ENCODE assay signal across 2 worm cellular contexts in the genomic region with DNA sequence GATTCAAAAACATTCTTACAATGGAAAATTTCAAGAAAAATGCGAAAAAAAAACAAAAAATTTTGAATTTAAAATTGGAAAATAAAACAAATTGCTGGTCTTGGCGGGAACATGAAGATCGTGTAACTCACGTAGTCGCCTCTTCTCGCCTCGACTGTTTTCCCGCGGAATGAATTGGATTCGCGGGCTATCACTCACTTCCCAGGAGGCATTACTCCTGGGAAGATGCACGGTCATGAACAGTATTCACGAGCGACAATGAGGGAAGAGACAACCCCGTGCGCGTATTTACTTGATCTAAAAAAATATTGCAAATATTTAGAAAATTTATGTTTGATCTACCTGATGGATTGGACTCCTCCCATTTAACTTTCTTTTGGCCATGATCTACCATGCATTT.
A peak's percentile ranks its signal among the peaks of the same experiment; 100 is the strongest.
TF ChIP-seq lines count a peak whose summit lies in the region.

No protein-coding gene starts in this region.

TF ChIP-seq in whole organism, L4 larva, 104 proteins besides CTCF, POLR2A, EP300 and RAD21:
- TF ChIP-seq cey-2 (tag; optimal IDR thresholded peaks at IDR 0.05; lab: Kevin White, UChicago; ENCODE audit: borderline replicate concordance, insufficient read depth) (no peak), rbr-2 (tag; optimal IDR thresholded peaks at IDR 0.05; lab: Kevin White, UChicago) (no peak), aha-1 (tag; lab: Kevin White, UChicago) (peak; percentile 28), ces-1 (GFP tag; optimal IDR thresholded peaks at IDR 0.05; lab: Kevin White, UChicago) (no peak), ztf-11 (tag; optimal IDR thresholded peaks at IDR 0.05; lab: Kevin White, UChicago) (no peak), ceh-44 (GFP tag; IDR thresholded peaks at IDR 0.05; lab: Robert Waterston, UW) (no peak), T20F7.1 (GFP tag; optimal IDR thresholded peaks at IDR 0.05; lab: Kevin White, UChicago) (no peak), tag-97 (GFP tag; IDR thresholded peaks at IDR 0.05; lab: Robert Waterston, UW) (no peak)

TF ChIP-seq in whole organism, young adult, 124 proteins besides CTCF, POLR2A, EP300 and RAD21:
- TF ChIP-seq madf-8 (GFP tag; conservative IDR thresholded peaks at IDR 0.05; lab: Robert Waterston, UW) (peak; percentile 86), aptf-2 (GFP tag; conservative IDR thresholded peaks at IDR 0.05; lab: Robert Waterston, UW) (peak; percentile 100), xnd-1 (tag; optimal IDR thresholded peaks at IDR 0.05; lab: Kevin White, UChicago) (peak; percentile 67), D2030.7 (GFP tag; IDR thresholded peaks at IDR 0.05; lab: Robert Waterston, UW) (peak; percentile 52), nhr-179 (tag; optimal IDR thresholded peaks at IDR 0.05; lab: Kevin White, UChicago) (no peak), dpl-1 (GFP tag; optimal IDR thresholded peaks at IDR 0.05; lab: Kevin White, UChicago) (peak; percentile 19), C17E4.6 (GFP tag; IDR thresholded peaks at IDR 0.05; lab: Robert Waterston, UW) (no peak), ceh-91 (GFP tag; IDR thresholded peaks at IDR 0.05; lab: Robert Waterston, UW) (peak; percentile 44; the same call in 1 of the 2 replicates), mxl-1 (tag; optimal IDR thresholded peaks at IDR 0.05; lab: Kevin White, UChicago) (no peak), aptf-3 (GFP tag; IDR thresholded peaks at IDR 0.05; lab: Robert Waterston, UW) (peak; percentile 100), die-1 (tag; optimal IDR thresholded peaks at IDR 0.05; lab: Kevin White, UChicago) (peak; percentile 7), ekl-4 (GFP tag; IDR thresholded peaks at IDR 0.05; lab: Robert Waterston, UW) (no peak), madf-6 (GFP tag; IDR thresholded peaks at IDR 0.05; lab: Robert Waterston, UW) (peak; percentile 92), F22D6.2 (tag; optimal IDR thresholded peaks at IDR 0.05; lab: Kevin White, UChicago) (no peak), ceh-79 (tag; optimal IDR thresholded peaks at IDR 0.05; lab: Kevin White, UChicago) (no peak), hmg-1.2 (GFP tag; IDR thresholded peaks at IDR 0.05; lab: Robert Waterston, UW) (peak; percentile 35; the same call in 1 of the 2 replicates), lin-54 (GFP tag; optimal IDR thresholded peaks at IDR 0.05; lab: Kevin White, UChicago) (no peak), Y56A3A.18 (GFP tag; IDR thresholded peaks at IDR 0.05; lab: Robert Waterston, UW) (no peak), K12H6.12 (tag; optimal IDR thresholded peaks at IDR 0.05; lab: Kevin White, UChicago) (no peak), B0035.1 (tag; optimal IDR thresholded peaks at IDR 0.05; lab: Kevin White, UChicago) (no peak), lsl-1 (GFP tag; optimal IDR thresholded peaks at IDR 0.05; lab: Kevin White, UChicago) (peak; percentile 40), nhr-27 (tag; optimal IDR thresholded peaks at IDR 0.05; lab: Kevin White, UChicago) (no peak), hsf-1 (GFP tag; IDR thresholded peaks at IDR 0.05; lab: Robert Waterston, UW) (0 out of 2 replicates have a peak, but pooled peaks have one; percentile 11), F57A8.1 (GFP tag; optimal IDR thresholded peaks at IDR 0.05; lab: Kevin White, UChicago) (no peak), madf-3 (GFP tag; IDR thresholded peaks at IDR 0.05; lab: Robert Waterston, UW) (no peak), athp-1 (tag; optimal IDR thresholded peaks at IDR 0.05; lab: Kevin White, UChicago) (no peak), dox-1 (GFP tag; IDR thresholded peaks at IDR 0.05; lab: Robert Waterston, UW) (peak; percentile 61), efl-1 (GFP tag; optimal IDR thresholded peaks at IDR 0.05; lab: Kevin White, UChicago) (peak; percentile 85), nhr-90 (tag; optimal IDR thresholded peaks at IDR 0.05; lab: Kevin White, UChicago) (no peak), hlh-26 (GFP tag; conservative IDR thresholded peaks at IDR 0.05; lab: Robert Waterston, UW) (no peak), gei-17 (GFP tag; optimal IDR thresholded peaks at IDR 0.05; lab: Kevin White, UChicago) (no peak), mcd-1 (GFP tag; IDR thresholded peaks at IDR 0.05; lab: Robert Waterston, UW) (peak; percentile 39; the same call in 1 of the 2 replicates), ccch-3 (GFP tag; optimal IDR thresholded peaks at IDR 0.05; lab: Kevin White, UChicago) (no peak), rpc-1 (optimal IDR thresholded peaks at IDR 0.05; lab: Kevin White, UChicago) (no peak), rpc-1 (tag; optimal IDR thresholded peaks at IDR 0.05; lab: Kevin White, UChicago) (no peak), F33H1.4 (GFP tag; IDR thresholded peaks at IDR 0.05; lab: Robert Waterston, UW) (no peak; the same call in 1 of the 2 replicates)

Comparison
In these comparisons a context has a peak if more than half of its experiments do, and no peak if none do; other contexts are left out.
1. Of the 7 proteins assayed by ChIP-seq in both whole organism, young adult and whole organism, L4 larva: peak only in whole organism, young adult: dpl-1; only in whole organism, L4 larva: none; in both: none; in neither: 6.